Worm (Caenorhabditis elegans): Measurements from ENCODE around the gene C30A5.16.

Gene C30A5.16

DNA sequence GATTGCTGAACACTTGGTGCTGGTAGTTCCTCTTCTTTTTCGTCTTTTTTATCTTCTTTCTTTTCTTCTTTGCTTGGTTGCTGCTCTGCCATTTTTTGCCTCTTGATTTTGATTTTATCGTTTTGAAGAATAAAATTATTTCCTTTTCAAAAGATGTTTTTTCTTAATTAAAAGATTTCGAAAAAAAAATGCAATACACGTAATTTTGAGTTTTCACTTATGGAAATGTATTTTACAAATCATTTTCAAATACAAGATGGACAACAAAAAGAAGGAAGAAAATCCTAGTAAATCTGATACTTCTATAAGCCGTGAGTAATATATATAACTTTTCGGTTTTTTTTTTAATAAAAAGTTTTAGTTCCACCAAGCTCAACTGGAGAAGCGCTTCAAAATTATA lies 31.4 kb downstream of the C30A5.16 start, which contains the start of the genes C02F5.10 and C02F5.2:
Gene C02F5.10 (minus strand): TSS at position 101 of the 400 bp plus-strand sequence.
Gene C02F5.2 (plus strand): TSS at position 239 of the 400 bp plus-strand sequence.
- no peak for TF ChIP-seq nhr-28 (tag; optimal IDR thresholded peaks at IDR 0.05)

DNA sequence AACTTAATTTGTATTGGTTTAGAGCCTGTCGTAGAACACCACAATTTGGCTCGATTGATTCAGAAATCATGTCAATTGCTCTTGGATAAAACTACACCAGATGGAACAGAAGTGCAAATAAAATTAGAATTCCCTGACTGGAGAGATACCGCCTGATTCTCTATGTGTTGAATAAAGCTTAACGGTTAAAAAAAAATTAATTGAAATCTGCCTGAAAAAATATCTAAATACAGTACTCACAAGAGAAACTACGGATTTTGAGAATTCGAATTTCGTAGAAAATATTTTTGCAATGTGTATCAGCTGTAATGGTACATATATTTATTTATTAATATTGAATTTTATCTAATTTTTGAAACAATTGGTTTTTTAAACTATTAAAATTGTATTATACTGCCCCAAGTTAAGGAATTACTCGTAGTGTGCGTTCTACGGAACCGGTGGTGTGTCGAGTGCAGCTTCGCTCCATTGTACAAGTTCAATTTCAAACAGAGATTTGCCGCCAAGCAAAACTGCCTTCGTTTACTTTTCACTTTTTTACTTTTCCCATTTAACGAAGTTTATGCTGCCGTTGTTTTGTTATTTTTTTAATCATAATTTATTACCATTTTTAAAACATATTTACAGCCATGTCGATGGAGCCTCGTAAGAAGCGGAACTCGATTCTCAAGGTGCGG lies 32.1 kb downstream of the C30A5.16 start, which contains the start of gene knl-1:
Gene knl-1 (plus strand): TSS at position 626 of the 677 bp plus-strand sequence.
- TF ChIP-seq R02D3.7 (tag; optimal IDR thresholded peaks at IDR 0.05) (peak; percentile 9), nhr-76 (tag; optimal IDR thresholded peaks at IDR 0.05) (no peak), snpc-4 (tag; optimal IDR thresholded peaks at IDR 0.05) (no peak), lin-39 (tag; optimal IDR thresholded peaks at IDR 0.05) (peak; percentile 44), nhr-23 (tag; optimal IDR thresholded peaks at IDR 0.05) (peak; percentile 51), pha-4 (tag; optimal IDR thresholded peaks at IDR 0.05) (peak; percentile 94), nhr-237 (tag; optimal IDR thresholded peaks at IDR 0.05) (no peak), nhr-11 (tag; optimal IDR thresholded peaks at IDR 0.05) (no peak), tbx-2 (tag; optimal IDR thresholded peaks at IDR 0.05) (no peak), jun-1 (tag; optimal IDR thresholded peaks at IDR 0.05) (peak; percentile 6), elt-2 (tag; optimal IDR thresholded peaks at IDR 0.05) (peak; percentile 28), nfya-1 (tag; optimal IDR thresholded peaks at IDR 0.05; ENCODE audit: insufficient read depth) (peak; percentile 52), nhr-25 (tag; optimal IDR thresholded peaks at IDR 0.05) (peak; percentile 28), egl-27 (tag; optimal IDR thresholded peaks at IDR 0.05) (no peak), pqm-1 (tag; optimal IDR thresholded peaks at IDR 0.05) (peak; percentile 5), mdl-1 (tag; optimal IDR thresholded peaks at IDR 0.05) (no peak), fos-1 (tag; optimal IDR thresholded peaks at IDR 0.05) (no peak), ceh-82 (tag; optimal IDR thresholded peaks at IDR 0.05) (no peak), lin-15B (tag; optimal IDR thresholded peaks at IDR 0.05) (peak; percentile 69), daf-12 (tag; optimal IDR thresholded peaks at IDR 0.05) (no peak)

DNA sequence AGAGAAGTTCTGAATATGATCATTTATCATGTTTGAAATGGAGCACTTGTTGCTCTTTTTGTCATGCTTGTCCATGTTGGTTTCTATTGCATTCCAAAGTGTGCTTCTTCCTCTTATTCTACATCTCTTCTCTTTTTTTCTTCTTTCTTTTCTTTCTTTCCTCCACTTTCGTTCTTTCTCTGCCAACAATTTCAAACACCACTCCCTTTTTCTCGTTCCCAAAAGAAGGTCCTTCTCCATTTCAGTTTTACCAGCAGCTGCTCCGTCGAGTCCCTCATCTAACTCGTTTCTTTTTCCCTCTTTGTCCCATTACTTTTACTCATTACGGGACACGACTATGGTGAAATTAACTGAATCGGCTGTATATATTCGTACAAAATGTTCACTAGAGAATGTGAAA lies 36.9 kb downstream of the C30A5.16 start, which contains the start of gene F09G8.5:
Gene F09G8.5 (plus strand): TSS at position 38 of the 400 bp plus-strand sequence.
- TF ChIP-seq lin-39 (tag; optimal IDR thresholded peaks at IDR 0.05): peak; percentile 53
- TF ChIP-seq nhr-28 (tag; optimal IDR thresholded peaks at IDR 0.05): no peak

DNA sequence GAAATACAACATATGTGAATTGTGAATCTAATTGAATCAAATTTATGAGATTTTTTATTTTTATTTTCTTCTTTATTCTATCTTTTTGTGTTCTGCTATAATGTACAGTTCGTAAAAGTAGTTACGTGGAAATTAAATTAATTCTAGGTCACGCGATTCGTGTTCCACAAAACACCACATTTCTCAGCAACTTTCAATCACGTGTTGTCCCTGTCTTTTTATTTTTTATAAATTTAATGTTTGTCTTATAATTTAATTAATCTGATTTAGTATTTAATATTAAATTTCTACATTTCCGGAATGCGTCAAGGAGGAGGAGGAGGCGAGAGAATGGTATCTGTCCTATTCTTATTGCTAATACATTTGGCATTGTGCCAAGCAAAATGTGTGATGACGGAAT lies 40.0 kb downstream of the C30A5.16 start, which contains the start of gene ncr-2:
Gene ncr-2 (plus strand): TSS at position 301 of the 400 bp plus-strand sequence.
- TF ChIP-seq egl-27 (tag; optimal IDR thresholded peaks at IDR 0.05) (no peak), nhr-11 (tag; optimal IDR thresholded peaks at IDR 0.05) (no peak), lin-39 (tag; optimal IDR thresholded peaks at IDR 0.05) (no peak), nhr-28 (tag; optimal IDR thresholded peaks at IDR 0.05) (no peak), nhr-237 (tag; optimal IDR thresholded peaks at IDR 0.05) (no peak), elt-1 (tag; optimal IDR thresholded peaks at IDR 0.05) (no peak), ztf-11 (tag; optimal IDR thresholded peaks at IDR 0.05) (no peak)

DNA sequence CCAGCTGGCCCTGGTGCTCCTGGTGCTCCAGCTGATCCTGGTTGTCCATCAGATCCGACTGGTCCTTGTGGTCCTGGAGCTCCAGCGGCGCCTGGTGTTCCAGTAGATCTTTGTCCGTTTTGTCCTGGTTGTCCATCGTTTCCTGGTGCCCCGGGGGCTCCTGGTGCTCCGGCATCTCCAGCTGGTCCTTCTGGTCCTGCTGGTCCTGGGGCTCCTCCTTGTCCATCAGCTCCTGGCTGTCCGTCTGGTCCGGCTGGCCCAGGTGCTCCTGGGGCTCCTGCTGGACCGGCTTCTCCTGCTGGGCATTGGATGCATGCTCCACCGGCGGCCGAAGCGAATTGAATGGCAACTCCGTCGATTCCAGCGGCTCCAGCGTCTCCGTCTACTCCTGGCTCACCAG lies 44.6 kb downstream of the C30A5.16 start:
- no peak for TF ChIP-seq nhr-77 (tag; optimal IDR thresholded peaks at IDR 0.05)
- TF ChIP-seq nhr-237 (tag; optimal IDR thresholded peaks at IDR 0.05): no peak
- no peak for TF ChIP-seq ZK546.5 (tag; optimal IDR thresholded peaks at IDR 0.05)
- no peak for TF ChIP-seq fkh-2 (tag; optimal IDR thresholded peaks at IDR 0.05)
- no peak for TF ChIP-seq lin-15B (tag; optimal IDR thresholded peaks at IDR 0.05)
- TF ChIP-seq nhr-76 (tag; optimal IDR thresholded peaks at IDR 0.05): no peak
- TF ChIP-seq nfya-1 (tag; optimal IDR thresholded peaks at IDR 0.05; ENCODE audit: insufficient read depth): no peak
- no peak for TF ChIP-seq sea-2 (GFP tag; optimal IDR thresholded peaks at IDR 0.05)
- no peak for TF ChIP-seq mml-1 (tag; optimal IDR thresholded peaks at IDR 0.05)
- TF ChIP-seq nhr-43 (tag; optimal IDR thresholded peaks at IDR 0.05; ENCODE audit: poor library complexity, severe bottlenecking): no peak
- TF ChIP-seq egl-27 (tag; optimal IDR thresholded peaks at IDR 0.05): no peak
- TF ChIP-seq egl-5 (tag; optimal IDR thresholded peaks at IDR 0.05): no peak
- TF ChIP-seq ama-1 (optimal IDR thresholded peaks at IDR 0.05): no peak
- no peak for TF ChIP-seq elt-2 (tag; optimal IDR thresholded peaks at IDR 0.05)
- no peak for TF ChIP-seq jun-1 (tag; optimal IDR thresholded peaks at IDR 0.05)
- no peak for TF ChIP-seq tbx-2 (tag; optimal IDR thresholded peaks at IDR 0.05)
- no peak for TF ChIP-seq R02D3.7 (tag; optimal IDR thresholded peaks at IDR 0.05)
- no peak for TF ChIP-seq ztf-4 (tag; optimal IDR thresholded peaks at IDR 0.05)
- no peak for TF ChIP-seq nhr-25 (tag; optimal IDR thresholded peaks at IDR 0.05)

All from whole organism, L3 larva.